Worm (Caenorhabditis elegans) whole organism, early embryonic: Measurements from ENCODE around the gene srv-19.

Experiments
- B0310.2 ChIP-seq: sonication (generic microtip); optimal IDR thresholded peaks from 2 replicates; lab custom pipeline; 2016; ENCODE audit warnings: mild to moderate bottlenecking, missing genetic modification characterization, missing compliant biosample characterization
- F13C5.2 ChIP-seq: sonication (generic microtip); optimal IDR thresholded peaks from 2 replicates; lab custom pipeline; 2017; ENCODE audit warnings: mild to moderate bottlenecking, missing genetic modification characterization, inconsistent platforms, missing compliant biosample characterization
- aly-1 ChIP-seq: sonication (generic microtip); optimal IDR thresholded peaks from 2 replicates; lab custom pipeline; 2016; ENCODE audit warnings: missing genetic modification characterization, missing compliant biosample characterization
- ama-1 ChIP-seq: fragments of 150-350 bp; optimal IDR thresholded peaks from 2 replicates; lab custom pipeline; 2014
- ceh-13 ChIP-seq: fragments of 200-800 bp; sonication (Bioruptor generic); optimal IDR thresholded peaks from 2 replicates; lab custom pipeline; 2018; ENCODE audit warnings: mild to moderate bottlenecking, missing genetic modification characterization, missing compliant biosample characterization
- ceh-36 ChIP-seq: sonication (generic microtip); optimal IDR thresholded peaks from 2 replicates; lab custom pipeline; 2016; ENCODE audit warnings: missing genetic modification characterization, inconsistent platforms, missing compliant biosample characterization
- ets-7 ChIP-seq: sonication (generic microtip); optimal IDR thresholded peaks from 2 replicates; lab custom pipeline; 2016; ENCODE audit warnings: missing genotype, missing genetic modification characterization, missing compliant biosample characterization
- flt-1 ChIP-seq: fragments of 200-800 bp; sonication (Bioruptor generic); IDR thresholded peaks from 2 replicates; pipeline ENCODE4 v1.3.6; 2022; ENCODE audit warnings: missing genetic modification characterization, missing compliant biosample characterization
- hmbx-1 ChIP-seq: sonication (generic microtip); optimal IDR thresholded peaks from 2 replicates; lab custom pipeline; 2016; ENCODE audit warnings: mild to moderate bottlenecking, missing genetic modification characterization, missing compliant biosample characterization
- hmg-4 ChIP-seq: fragments of 200-800 bp; sonication (Bioruptor generic); optimal IDR thresholded peaks from 2 replicates; lab custom pipeline; 2018; ENCODE audit warnings: mild to moderate bottlenecking, missing genetic modification characterization, missing compliant biosample characterization
- hnd-1 ChIP-seq: sonication (generic microtip); optimal IDR thresholded peaks from 2 replicates; lab custom pipeline; 2016; ENCODE audit warnings: missing genetic modification characterization, missing compliant biosample characterization
- pes-1 ChIP-seq: fragments of 200-800 bp; sonication (Bioruptor generic); IDR thresholded peaks from 2 replicates; pipeline ENCODE4 v1.3.6; 2022; ENCODE audit warnings: missing genetic modification reagents, missing genetic modification characterization, missing compliant biosample characterization
- scrt-1 ChIP-seq: fragments of 200-800 bp; sonication (Bioruptor generic); IDR thresholded peaks from 2 replicates; pipeline ENCODE4 v1.3.6; 2022; ENCODE audit warnings: missing genetic modification characterization, missing compliant biosample characterization
- sea-1 ChIP-seq: fragments of 200-800 bp; sonication (Bioruptor generic); conservative IDR thresholded peaks from 2 replicates; pipeline ENCODE4 v1.3.6; 2022; ENCODE audit warnings: missing genetic modification characterization, missing compliant biosample characterization
- tbx-11 ChIP-seq: fragments of 200-800 bp; sonication (Bioruptor generic); IDR thresholded peaks from 2 replicates; pipeline ENCODE4 v1.3.6; 2022; ENCODE audit warnings: missing genetic modification characterization, missing compliant biosample characterization
- tbx-37 ChIP-seq: fragments of 200-800 bp; sonication (Bioruptor generic); conservative IDR thresholded peaks from 2 replicates; pipeline ENCODE4 v1.3.6; 2022; ENCODE audit warnings: missing genetic modification reagents, missing genetic modification characterization, missing compliant biosample characterization
- tra-4 ChIP-seq: sonication (generic microtip); optimal IDR thresholded peaks from 2 replicates; lab custom pipeline; 2017; ENCODE audit warnings: missing genetic modification characterization, missing compliant biosample characterization

Gene srv-19

DNA sequence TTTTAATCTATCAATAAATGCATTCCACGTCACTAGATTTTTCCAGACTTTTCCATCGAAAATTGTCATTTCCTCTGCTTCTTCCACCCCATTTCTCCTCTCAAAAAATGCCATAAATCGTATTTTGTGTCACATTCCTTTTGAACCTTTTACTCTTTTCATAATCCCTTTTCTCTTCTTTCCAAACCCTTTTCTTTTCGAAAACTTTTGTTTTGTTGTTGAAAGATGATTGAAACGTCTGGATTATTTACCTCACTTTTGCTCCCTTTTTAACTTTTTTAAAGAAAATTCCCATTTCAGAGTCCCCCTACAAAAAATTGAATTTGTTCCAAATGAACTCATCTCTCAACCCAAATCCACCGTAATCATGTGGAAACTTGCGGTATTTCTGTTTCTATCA, 34.5 kb downstream of the srv-19 start, which contains the start of gene C06E7.2:
TSS of gene C06E7.2 (plus strand) at position 301 of the 400 bp plus-strand sequence.
- TF ChIP-seq tbx-37 (no peak), ceh-13 (GFP tag; lab: Kevin White, UChicago) (no peak), scrt-1 (GFP tag; lab: Robert Waterston, UW) (no peak), ets-7 (tag; lab: Kevin White, UChicago) (no peak), aly-1 (tag; lab: Kevin White, UChicago) (no peak), ama-1 (no peak), tbx-11 (no peak), B0310.2 (tag; lab: Kevin White, UChicago) (no peak), tra-4 (tag; lab: Kevin White, UChicago) (no peak)

- no peak for TF ChIP-seq ceh-36 (tag; lab: Kevin White, UChicago)
- TF ChIP-seq scrt-1 (GFP tag; lab: Robert Waterston, UW) = no peak
- TF ChIP-seq pes-1 = no peak
- TF ChIP-seq tbx-37 = no peak
- TF ChIP-seq ama-1 = no peak
- TF ChIP-seq ets-7 (tag; lab: Kevin White, UChicago) = no peak
- TF ChIP-seq tra-4 (tag; lab: Kevin White, UChicago) = no peak
- no peak for TF ChIP-seq hmbx-1 (tag; lab: Kevin White, UChicago)
- TF ChIP-seq hmg-4 (GFP tag; lab: Kevin White, UChicago) = no peak
- TF ChIP-seq ceh-13 (GFP tag; lab: Kevin White, UChicago) = no peak
- TF ChIP-seq tbx-11 = no peak
- TF ChIP-seq sea-1 (GFP tag; lab: Robert Waterston, UW) = no peak
- TF ChIP-seq B0310.2 (tag; lab: Kevin White, UChicago) = no peak
Measured at ce11 chrIV:5834182-5834581, 39.5 kb downstream of the srv-19 start.

DNA sequence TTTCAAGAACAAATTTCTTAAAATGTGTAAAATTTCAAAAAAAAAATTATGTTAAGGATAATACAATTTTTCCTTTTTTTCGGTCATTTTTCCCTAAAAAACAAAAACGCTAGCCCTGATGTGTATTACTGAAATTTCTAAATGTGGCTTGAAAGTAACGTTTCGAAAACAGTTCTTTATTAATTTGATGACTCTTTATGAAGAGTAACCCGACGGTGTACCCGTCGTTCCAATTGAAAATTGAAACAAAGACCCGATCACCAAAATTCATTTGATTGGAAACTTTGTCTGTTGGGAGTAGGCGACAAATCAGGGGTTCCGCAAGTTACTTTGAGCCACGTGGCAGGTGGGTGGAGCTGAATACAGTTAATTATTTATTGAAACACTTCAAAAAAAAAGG, 40.9 kb downstream of the srv-19 start:
- no peak for TF ChIP-seq ceh-13 (GFP tag; lab: Kevin White, UChicago)
- no peak for TF ChIP-seq sea-1 (GFP tag; lab: Robert Waterston, UW)
- no peak for TF ChIP-seq hnd-1 (tag; lab: Kevin White, UChicago)
- no peak for TF ChIP-seq flt-1 (GFP tag; lab: Robert Waterston, UW)
- TF ChIP-seq ets-7 (tag; lab: Kevin White, UChicago) = no peak
- TF ChIP-seq ama-1 = no peak
- TF ChIP-seq tbx-11 = no peak
- no peak for TF ChIP-seq hmg-4 (GFP tag; lab: Kevin White, UChicago)
- TF ChIP-seq F13C5.2 = no peak
- TF ChIP-seq B0310.2 (tag; lab: Kevin White, UChicago) = no peak
- TF ChIP-seq aly-1 (tag; lab: Kevin White, UChicago) = no peak
- no peak for TF ChIP-seq scrt-1 (GFP tag; lab: Robert Waterston, UW)
- no peak for TF ChIP-seq hmbx-1 (tag; lab: Kevin White, UChicago)
- no peak for TF ChIP-seq tbx-37
- TF ChIP-seq ceh-36 (tag; lab: Kevin White, UChicago) = no peak

DNA sequence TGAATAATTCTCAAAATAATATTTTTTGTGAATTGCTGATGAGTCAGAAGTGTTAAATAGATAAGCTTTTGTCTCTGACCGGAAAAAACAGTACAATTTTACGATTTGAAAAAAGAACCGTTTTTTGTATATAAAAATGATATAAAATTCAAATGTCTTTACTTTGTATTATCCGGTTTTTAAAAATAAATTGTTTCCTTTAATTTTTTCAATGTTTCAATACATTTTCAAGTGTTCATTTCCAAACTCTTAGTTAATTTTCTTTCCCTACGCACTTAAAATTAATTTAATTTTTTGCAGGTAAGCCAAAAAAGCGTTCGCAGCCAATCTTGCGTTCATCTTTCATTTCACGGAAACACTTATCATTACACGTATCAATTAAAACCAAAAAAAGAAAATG, 49.2 kb downstream of the srv-19 start, which contains the start of gene egal-1:
TSS of gene egal-1 (plus strand) at position 301 of the 400 bp plus-strand sequence.
- TF ChIP-seq sea-1 (GFP tag; lab: Robert Waterston, UW) (no peak), pes-1 (no peak), ceh-13 (GFP tag; lab: Kevin White, UChicago) (no peak), tra-4 (tag; lab: Kevin White, UChicago) (no peak), flt-1 (GFP tag; lab: Robert Waterston, UW) (no peak), hmg-4 (GFP tag; lab: Kevin White, UChicago) (no peak), ceh-36 (tag; lab: Kevin White, UChicago) (no peak), scrt-1 (GFP tag; lab: Robert Waterston, UW) (no peak)

ce11 chrIV:5821997-5822396, 51.7 kb downstream of the srv-19 start:
- TF ChIP-seq pes-1 (no peak), tra-4 (tag; lab: Kevin White, UChicago) (no peak), F13C5.2 (no peak), tbx-37 (no peak), aly-1 (tag; lab: Kevin White, UChicago) (no peak), hnd-1 (tag; lab: Kevin White, UChicago) (no peak)
